Worm (Caenorhabditis elegans): ENCODE data around the gene ZK666.2.

The ZK666.2 gene

DNA sequence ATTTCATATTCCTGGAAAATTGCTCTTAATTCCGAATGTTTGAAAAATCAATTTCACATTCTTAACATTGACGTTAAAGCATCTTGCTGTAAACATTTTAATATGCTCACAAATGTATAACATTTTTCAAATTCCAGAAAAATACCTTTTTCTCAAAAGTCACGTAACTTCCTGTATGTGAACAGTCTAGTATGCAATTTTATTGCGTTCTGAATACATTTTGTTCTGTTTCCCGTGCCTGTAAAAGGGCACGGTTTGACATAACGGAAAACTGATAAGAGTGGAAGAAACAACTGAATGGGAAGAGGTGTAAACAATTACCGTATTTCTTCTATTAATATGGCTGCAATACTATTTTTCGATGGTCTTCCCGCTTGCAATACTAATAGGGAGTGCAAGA, 11.2 kb upstream of the ZK666.2 start:
- TF ChIP-seq ztf-29 (GFP tag; IDR thresholded peaks at IDR 0.05) = no peak
- TF ChIP-seq T22C8.4 (GFP tag; IDR thresholded peaks at IDR 0.05) = no peak
- TF ChIP-seq cog-1 (tag; optimal IDR thresholded peaks at IDR 0.05) = no peak
- no peak for TF ChIP-seq tab-1 (GFP tag; IDR thresholded peaks at IDR 0.05)
- no peak for TF ChIP-seq ref-1 (GFP tag; conservative IDR thresholded peaks at IDR 0.05)
- TF ChIP-seq med-1 (GFP tag; optimal IDR thresholded peaks at IDR 0.05; ENCODE audit: insufficient read depth) = no peak
- no peak for TF ChIP-seq flt-1 (GFP tag; IDR thresholded peaks at IDR 0.05)
- no peak for TF ChIP-seq ztf-23 (GFP tag; IDR thresholded peaks at IDR 0.05)
- TF ChIP-seq klf-2 (GFP tag; conservative IDR thresholded peaks at IDR 0.05) = no peak

ce11 chrII:10481824-10482556, 10.3 kb upstream of the ZK666.2 start, which contains the start of the genes clec-60 and ZK666.11:
Gene clec-60, minus strand, starts transcription at chrII:10481874.
Gene ZK666.11, plus strand, starts transcription at chrII:10482522.
- TF ChIP-seq flt-1 (GFP tag; IDR thresholded peaks at IDR 0.05) = no peak
- no peak for TF ChIP-seq tab-1 (GFP tag; IDR thresholded peaks at IDR 0.05)
- no peak for TF ChIP-seq med-1 (GFP tag; optimal IDR thresholded peaks at IDR 0.05; ENCODE audit: insufficient read depth)

- TF ChIP-seq ref-1 (GFP tag; conservative IDR thresholded peaks at IDR 0.05) (no peak), T22C8.4 (GFP tag; IDR thresholded peaks at IDR 0.05) (no peak), cog-1 (tag; optimal IDR thresholded peaks at IDR 0.05) (no peak), flt-1 (GFP tag; IDR thresholded peaks at IDR 0.05) (no peak), klf-2 (GFP tag; conservative IDR thresholded peaks at IDR 0.05) (no peak), ztf-29 (GFP tag; IDR thresholded peaks at IDR 0.05) (no peak), tab-1 (GFP tag; IDR thresholded peaks at IDR 0.05) (no peak), ztf-23 (GFP tag; IDR thresholded peaks at IDR 0.05) (no peak), med-1 (GFP tag; optimal IDR thresholded peaks at IDR 0.05; ENCODE audit: insufficient read depth) (no peak)
Measured at ce11 chrII:10480043-10480442, 8.4 kb upstream of the ZK666.2 start.

DNA sequence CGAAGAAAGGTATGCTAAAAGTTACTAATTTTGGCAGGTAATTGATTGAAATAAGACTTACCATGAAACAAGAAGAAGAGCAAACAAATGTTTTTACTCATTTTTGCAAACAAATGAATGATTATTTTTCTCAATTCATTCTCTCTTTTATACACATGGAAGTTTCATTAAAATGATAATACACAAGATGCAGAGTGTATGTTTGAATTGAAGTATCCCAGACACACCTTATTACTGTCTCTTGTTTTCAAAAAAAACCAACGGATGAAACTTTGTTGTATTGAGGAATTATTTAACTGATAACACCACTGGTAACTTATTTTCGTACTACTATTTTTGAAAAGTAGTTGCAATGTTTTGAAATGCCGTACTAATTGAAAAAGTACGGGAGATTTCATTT, 7.7 kb upstream of the ZK666.2 start, which contains the start of gene clec-59:
Gene clec-59 (minus strand): TSS at position 101 of the 400 bp plus-strand sequence.
- TF ChIP-seq flt-1 (GFP tag; IDR thresholded peaks at IDR 0.05) (no peak), cog-1 (tag; optimal IDR thresholded peaks at IDR 0.05) (no peak), ztf-29 (GFP tag; IDR thresholded peaks at IDR 0.05) (no peak), ref-1 (GFP tag; conservative IDR thresholded peaks at IDR 0.05) (no peak), T22C8.4 (GFP tag; IDR thresholded peaks at IDR 0.05) (no peak), tab-1 (GFP tag; IDR thresholded peaks at IDR 0.05) (no peak), med-1 (GFP tag; optimal IDR thresholded peaks at IDR 0.05; ENCODE audit: insufficient read depth) (no peak), ztf-23 (GFP tag; IDR thresholded peaks at IDR 0.05) (no peak), klf-2 (GFP tag; conservative IDR thresholded peaks at IDR 0.05) (no peak)

ce11 chrII:10476959-10477358, 5.3 kb upstream of the ZK666.2 start, which contains the start of gene ZK666.4:
Gene ZK666.4, plus strand, starts transcription at chrII:10477259.
- TF ChIP-seq T22C8.4 (GFP tag; IDR thresholded peaks at IDR 0.05) = no peak
- TF ChIP-seq ref-1 (GFP tag; conservative IDR thresholded peaks at IDR 0.05) = no peak
- TF ChIP-seq ztf-23 (GFP tag; IDR thresholded peaks at IDR 0.05) = no peak
- no peak for TF ChIP-seq flt-1 (GFP tag; IDR thresholded peaks at IDR 0.05)
- TF ChIP-seq med-1 (GFP tag; optimal IDR thresholded peaks at IDR 0.05; ENCODE audit: insufficient read depth) = no peak
- TF ChIP-seq klf-2 (GFP tag; conservative IDR thresholded peaks at IDR 0.05) = no peak
- TF ChIP-seq ztf-29 (GFP tag; IDR thresholded peaks at IDR 0.05) = no peak
- no peak for TF ChIP-seq cog-1 (tag; optimal IDR thresholded peaks at IDR 0.05)
- no peak for TF ChIP-seq tab-1 (GFP tag; IDR thresholded peaks at IDR 0.05)

ce11 chrII:10476039-10476438, 4.3 kb upstream of the ZK666.2 start, which contains the start of gene clec-58:
Gene clec-58, minus strand, starts transcription at chrII:10476139.
- TF ChIP-seq ztf-29 (GFP tag; IDR thresholded peaks at IDR 0.05) (no peak), klf-2 (GFP tag; conservative IDR thresholded peaks at IDR 0.05) (no peak), med-1 (GFP tag; optimal IDR thresholded peaks at IDR 0.05; ENCODE audit: insufficient read depth) (no peak), flt-1 (GFP tag; IDR thresholded peaks at IDR 0.05) (no peak), ref-1 (GFP tag; conservative IDR thresholded peaks at IDR 0.05) (no peak), T22C8.4 (GFP tag; IDR thresholded peaks at IDR 0.05) (no peak), cog-1 (tag; optimal IDR thresholded peaks at IDR 0.05) (no peak), tab-1 (GFP tag; IDR thresholded peaks at IDR 0.05) (no peak), ztf-23 (GFP tag; IDR thresholded peaks at IDR 0.05) (no peak)

DNA sequence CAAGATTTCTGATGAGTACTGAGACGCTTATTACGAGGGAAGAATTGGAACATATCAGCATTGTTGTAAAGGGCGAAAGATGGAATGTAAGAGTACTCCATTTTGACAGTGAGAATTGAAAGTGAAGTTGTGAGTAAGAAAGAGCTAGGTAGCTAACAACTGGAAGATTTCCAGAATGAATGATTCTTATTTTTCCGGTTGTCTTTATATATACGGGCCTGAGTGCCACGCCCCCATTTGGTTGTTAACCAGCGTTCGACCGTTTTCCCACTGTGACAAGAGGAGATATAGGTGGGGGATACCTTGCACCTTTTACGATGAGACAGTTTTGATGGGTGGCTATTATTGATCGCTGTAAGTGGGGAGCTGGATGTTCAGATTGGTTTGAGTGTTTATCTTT, 443 bp downstream of the ZK666.2 start, which contains the start of gene ZK666.1:
Gene ZK666.1 (minus strand): TSS at position 101 of the 400 bp plus-strand sequence.
- no peak for TF ChIP-seq ref-1 (GFP tag; conservative IDR thresholded peaks at IDR 0.05)

DNA sequence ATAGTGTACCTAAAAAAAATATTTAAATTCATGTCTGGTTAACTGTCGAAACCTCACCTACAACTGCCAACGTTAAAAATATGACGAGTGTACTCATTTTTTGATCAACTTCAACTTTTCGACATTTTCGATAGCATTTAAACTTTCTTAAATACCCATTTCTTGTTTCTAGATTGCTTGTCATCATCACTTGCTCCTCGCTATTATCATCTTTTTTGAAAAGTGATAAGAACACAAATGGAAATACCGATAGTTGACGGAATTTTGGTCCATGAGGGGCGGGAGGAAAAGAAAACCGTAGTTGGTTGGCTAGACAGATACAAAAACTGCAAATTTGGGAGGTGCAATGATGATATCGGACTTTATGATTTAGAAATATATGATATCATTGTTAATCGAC, 1.5 kb downstream of the ZK666.2 start, which contains the start of gene clec-143:
Gene clec-143 (minus strand): TSS at position 139 of the 400 bp plus-strand sequence.
- no peak for TF ChIP-seq flt-1 (GFP tag; IDR thresholded peaks at IDR 0.05)
- no peak for TF ChIP-seq tab-1 (GFP tag; IDR thresholded peaks at IDR 0.05)
- no peak for TF ChIP-seq med-1 (GFP tag; optimal IDR thresholded peaks at IDR 0.05; ENCODE audit: insufficient read depth)

DNA sequence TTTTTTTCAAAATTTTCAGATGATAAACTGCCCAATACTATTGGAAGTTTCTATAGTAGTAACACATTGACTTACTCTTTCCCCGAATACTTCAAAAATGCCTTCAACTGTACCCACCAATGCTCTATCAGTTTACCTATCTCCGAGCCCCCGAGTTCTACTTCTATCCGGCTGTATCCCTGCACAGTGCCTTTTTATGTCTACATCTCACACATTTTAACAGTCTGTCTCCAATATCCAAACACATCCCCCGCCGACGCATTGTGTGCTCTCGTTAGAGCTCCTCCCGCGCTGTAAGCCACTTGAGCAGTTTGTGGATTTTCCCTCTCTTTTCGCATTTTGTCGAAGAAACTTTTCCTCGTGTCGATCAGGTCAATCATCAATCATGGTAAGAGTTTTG, 5.1 kb downstream of the ZK666.2 start, which contains the start of gene tnc-2:
Gene tnc-2 (plus strand): TSS at position 301 of the 400 bp plus-strand sequence.
- TF ChIP-seq cog-1 (tag; optimal IDR thresholded peaks at IDR 0.05) (no peak), flt-1 (GFP tag; IDR thresholded peaks at IDR 0.05) (no peak), med-1 (GFP tag; optimal IDR thresholded peaks at IDR 0.05; ENCODE audit: insufficient read depth) (no peak), ztf-23 (GFP tag; IDR thresholded peaks at IDR 0.05) (no peak), tab-1 (GFP tag; IDR thresholded peaks at IDR 0.05) (no peak), T22C8.4 (GFP tag; IDR thresholded peaks at IDR 0.05) (no peak), ref-1 (GFP tag; conservative IDR thresholded peaks at IDR 0.05) (no peak), klf-2 (GFP tag; conservative IDR thresholded peaks at IDR 0.05) (no peak), ztf-29 (GFP tag; IDR thresholded peaks at IDR 0.05) (no peak)

All from whole organism, midembryonic.